Worm (Caenorhabditis elegans) whole organism, L4/young adult: ENCODE results near the gene B0001.2.

Experiments
- W03F9.2 ChIP-seq: fragments of 150-350 bp; optimal IDR thresholded peaks from 2 replicates; lab custom pipeline; 2014; ENCODE audit warnings: missing biosample characterization, missing genetic modification characterization
- him-1 ChIP-seq: sonication (generic microtip); optimal IDR thresholded peaks from 2 replicates; lab custom pipeline; 2016; ENCODE audit warnings: missing genotype, missing genetic modification reagents, missing genetic modification characterization, missing compliant biosample characterization

- TF ChIP-seq W03F9.2 (tag; lab: Kevin White, UChicago) (no peak), him-1 (tag; lab: Kevin White, UChicago) (no peak)
Observed at ce11 chrIV:12111477-12111876, 39.3 kb downstream of the B0001.2 start, which contains the start of gene dlc-2.
